Fruit fly (Drosophila melanogaster): ENCODE measurements around the gene CG12984.

Gene CG12984

DNA sequence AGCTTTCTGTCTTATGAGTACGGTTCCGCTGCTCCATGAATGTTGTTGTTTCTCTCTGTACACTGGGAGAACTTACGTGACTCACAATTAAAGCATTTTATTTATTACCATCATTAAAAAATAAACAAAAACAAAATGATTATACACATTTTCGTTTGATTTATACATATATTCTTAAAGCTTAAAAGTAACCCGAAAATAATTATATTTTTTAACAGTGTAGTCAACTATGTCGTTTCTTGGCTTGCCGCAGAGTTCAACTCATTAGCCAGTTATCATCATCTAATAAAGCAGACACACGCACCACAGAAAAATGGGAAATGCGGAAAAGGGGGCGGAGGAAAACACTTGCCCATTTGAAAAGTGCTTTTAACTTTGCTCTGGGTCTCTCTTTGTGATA is 45.9 kb downstream of the CG12984 start (continued):
- TF ChIP-seq Chrac-16 (GFP tag; optimal IDR thresholded peaks at IDR 0.05) = peak; percentile 68
- peak; percentile 79 for TF ChIP-seq dmrt11E (tag; optimal IDR thresholded peaks at IDR 0.05)
- peak; percentile 54 for TF ChIP-seq maf-S (GFP tag; optimal IDR thresholded peaks at IDR 0.05)
- TF ChIP-seq Sox102F (GFP tag; optimal IDR thresholded peaks at IDR 0.05) = peak; percentile 89
- TF ChIP-seq slp2 (GFP tag; optimal IDR thresholded peaks at IDR 0.05) = peak; percentile 37
- no peak for TF ChIP-seq CG10431 (GFP tag; optimal IDR thresholded peaks at IDR 0.05)
- peak; percentile 42 for TF ChIP-seq crc (GFP tag; optimal IDR thresholded peaks at IDR 0.05)
- peak; percentile 26 for TF ChIP-seq fd64A (GFP tag; optimal IDR thresholded peaks at IDR 0.05)
- no peak for TF ChIP-seq sens-2 (GFP tag; IDR thresholded peaks at IDR 0.05)
- peak; percentile 87 for TF ChIP-seq CG2120 (GFP tag; optimal IDR thresholded peaks at IDR 0.05)
- TF ChIP-seq Abd-B (GFP tag; optimal IDR thresholded peaks at IDR 0.05) = peak; percentile 67
- peak; percentile 70 for TF ChIP-seq CG11247 (GFP tag; IDR thresholded peaks at IDR 0.05)
- TF ChIP-seq Doc3 (GFP tag; IDR thresholded peaks at IDR 0.05; ENCODE audit: partially characterized antibody) = no peak
- TF ChIP-seq CG9797 (GFP tag; optimal IDR thresholded peaks at IDR 0.05) = no peak
- TF ChIP-seq CG4404 (GFP tag; IDR thresholded peaks at IDR 0.05) = no peak
- peak in 1 of 3 experiments; percentile 75 for TF ChIP-seq lola (GFP tag; optimal IDR thresholded peaks at IDR 0.05)
- no peak for TF ChIP-seq ato (GFP tag; IDR thresholded peaks at IDR 0.05; ENCODE audit: partially characterized antibody)
- peak; percentile 65 for TF ChIP-seq Rfx (GFP tag; IDR thresholded peaks at IDR 0.05)
- peak; percentile 82 for TF ChIP-seq CG17361 (GFP tag; IDR thresholded peaks at IDR 0.05)
- peak; percentile 24 for TF ChIP-seq CG15011 (GFP tag; optimal IDR thresholded peaks at IDR 0.05)
- TF ChIP-seq CG6765 (GFP tag; optimal IDR thresholded peaks at IDR 0.05) = no peak
- TF ChIP-seq CG31224 (GFP tag; IDR thresholded peaks at IDR 0.05) = 0 out of 2 replicates have a peak, but pooled peaks have one; percentile 33
- peak; percentile 37 for TF ChIP-seq CG7786 (GFP tag; optimal IDR thresholded peaks at IDR 0.05)
- TF ChIP-seq HLH54F (GFP tag; optimal IDR thresholded peaks at IDR 0.05) = peak; percentile 54
- peak; percentile 86 for TF ChIP-seq Xrp1 (GFP tag; IDR thresholded peaks at IDR 0.05)
- TF ChIP-seq dan (GFP tag; IDR thresholded peaks at IDR 0.05) = no peak
- 0 out of 2 replicates have a peak, but pooled peaks have one; percentile 29 for TF ChIP-seq CG9215 (GFP tag; IDR thresholded peaks at IDR 0.05)
- peak; percentile 78 for TF ChIP-seq wdn (GFP tag; IDR thresholded peaks at IDR 0.05)
- TF ChIP-seq Lim3 (GFP tag; IDR thresholded peaks at IDR 0.05) = no peak
- TF ChIP-seq H2.0 (GFP tag; IDR thresholded peaks at IDR 0.05) = peak; percentile 75
- no peak for TF ChIP-seq CG1832 (GFP tag; optimal IDR thresholded peaks at IDR 0.05)
- no peak for TF ChIP-seq CG7372 (GFP tag; IDR thresholded peaks at IDR 0.05)
- peak; percentile 80 for TF ChIP-seq so (GFP tag; IDR thresholded peaks at IDR 0.05)
- peak; percentile 75 for TF ChIP-seq CG1602 (GFP tag; optimal IDR thresholded peaks at IDR 0.05)
- peak; percentile 30; the same call in 2 of the 3 replicates for TF ChIP-seq croc (GFP tag; conservative IDR thresholded peaks at IDR 0.05)
- TF ChIP-seq D19A (tag; optimal IDR thresholded peaks at IDR 0.05) = peak; percentile 79
- peak; percentile 42 for TF ChIP-seq CG31388 (GFP tag; optimal IDR thresholded peaks at IDR 0.05)
- TF ChIP-seq CG11398 (GFP tag; optimal IDR thresholded peaks at IDR 0.05) = peak; percentile 51
- 0 out of 3 replicates have a peak, but pooled peaks have one; percentile 38 for TF ChIP-seq Mrtf (GFP tag; IDR thresholded peaks at IDR 0.05)
- TF ChIP-seq NFAT (GFP tag; IDR thresholded peaks at IDR 0.05) = no peak
- TF ChIP-seq Poxn (GFP tag; IDR thresholded peaks at IDR 0.05) = peak; percentile 43
- peak; percentile 82 for TF ChIP-seq ci (GFP tag; IDR thresholded peaks at IDR 0.05)
- TF ChIP-seq tap (tag; optimal IDR thresholded peaks at IDR 0.05) = peak; percentile 83
- TF ChIP-seq Hmx (GFP tag; optimal IDR thresholded peaks at IDR 0.05) = peak; percentile 47
- TF ChIP-seq Dip2 (GFP tag; IDR thresholded peaks at IDR 0.05) = no peak
- peak; percentile 86 for TF ChIP-seq grau (tag; optimal IDR thresholded peaks at IDR 0.05)
- TF ChIP-seq CG34224 (GFP tag; IDR thresholded peaks at IDR 0.05; ENCODE audit: partially characterized antibody) = no peak
- TF ChIP-seq HHEX (GFP tag; optimal IDR thresholded peaks at IDR 0.05) = peak; percentile 74
- peak; percentile 56 for TF ChIP-seq mam (GFP tag; optimal IDR thresholded peaks at IDR 0.05)
- TF ChIP-seq oc (tag; optimal IDR thresholded peaks at IDR 0.05) = peak; percentile 84
- peak; percentile 88 for TF ChIP-seq CG31441 (GFP tag; IDR thresholded peaks at IDR 0.05)
- peak; percentile 89 for TF ChIP-seq CG12391 (tag; optimal IDR thresholded peaks at IDR 0.05)
